Fruit fly (Drosophila melanogaster): Measurements from ENCODE around the gene nom.
A peak's percentile ranks its signal among the peaks of the same experiment; 100 is the strongest.

Gene nom

DNA sequence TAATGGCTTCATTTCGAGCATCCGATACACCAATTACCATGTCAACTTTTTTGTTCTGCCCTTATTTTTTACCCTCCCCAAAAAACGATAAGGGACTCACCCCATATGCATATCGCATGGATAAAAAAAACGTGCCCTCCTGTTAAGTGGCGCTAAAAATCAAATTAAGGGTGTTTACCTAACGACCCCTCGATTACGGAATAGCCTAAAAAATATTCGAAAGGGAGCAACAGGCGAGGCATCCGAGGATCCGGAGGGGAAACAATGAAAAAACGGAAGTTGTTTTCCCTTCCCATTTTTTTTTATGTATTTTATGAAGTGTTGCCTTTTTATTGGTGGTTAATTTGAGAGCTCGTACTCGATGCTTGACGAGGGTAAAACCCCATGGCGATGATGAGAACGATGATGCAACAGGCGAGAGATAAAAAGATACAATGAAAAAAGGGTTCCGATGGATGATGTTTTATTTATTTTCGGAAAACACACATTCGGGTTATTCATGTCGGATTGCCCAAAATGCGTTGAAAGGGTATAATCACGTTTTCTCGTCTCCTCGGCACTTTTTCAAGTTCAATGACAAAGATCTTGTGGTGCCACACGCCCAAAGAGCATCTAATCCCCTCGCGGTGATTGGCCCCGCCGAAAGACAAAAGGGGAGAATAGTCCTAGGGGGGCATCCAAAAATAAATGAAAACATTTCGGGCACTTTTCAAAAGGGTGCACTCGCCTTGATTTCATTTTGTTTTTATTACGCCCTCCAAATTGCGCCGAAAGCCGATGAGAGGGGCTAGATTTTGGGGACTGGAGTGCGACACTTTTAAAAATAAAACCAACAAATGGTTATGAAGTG is 38.4 kb upstream of the nom start, which contains the start of gene CG44227:
TSS of gene CG44227 (minus strand) at position 849 of the 850 bp plus-strand sequence.
- TF ChIP-seq Nf-YB (GFP tag; optimal IDR thresholded peaks at IDR 0.05): peak; percentile 90
- TF ChIP-seq CG1647 (GFP tag; optimal IDR thresholded peaks at IDR 0.05): no peak
- no peak for TF ChIP-seq Nf-YA (GFP tag; IDR thresholded peaks at IDR 0.05)
- peak; percentile 80 for TF ChIP-seq scrt (GFP tag; optimal IDR thresholded peaks at IDR 0.05)
- peak in 1 of 2 experiments; percentile 26 for TF ChIP-seq tll (GFP tag; optimal IDR thresholded peaks at IDR 0.05)
- TF ChIP-seq CG11560 (tag; IDR thresholded peaks at IDR 0.05): no peak
- no peak for TF ChIP-seq tup (GFP tag; optimal IDR thresholded peaks at IDR 0.05)
- TF ChIP-seq Pdp1 (GFP tag; optimal IDR thresholded peaks at IDR 0.05): peak in 1 of 2 experiments; percentile 10
- TF ChIP-seq CG13287 (GFP tag; IDR thresholded peaks at IDR 0.05; ENCODE audit: partially characterized antibody): no peak
- peak; percentile 68 for TF ChIP-seq D19A (tag; optimal IDR thresholded peaks at IDR 0.05)
- peak; percentile 67 for TF ChIP-seq sens (GFP tag)
- TF ChIP-seq gsb-n (tag; optimal IDR thresholded peaks at IDR 0.05): peak; percentile 47
- peak; percentile 97 for TF ChIP-seq sqz (GFP tag; optimal IDR thresholded peaks at IDR 0.05)
- TF ChIP-seq dimm (GFP tag; IDR thresholded peaks at IDR 0.05): no peak
- peak; percentile 95 for TF ChIP-seq Kr (GFP tag; optimal IDR thresholded peaks at IDR 0.05)
- TF ChIP-seq z (GFP tag; IDR thresholded peaks at IDR 0.05): peak; percentile 26; the same call in 1 of the 3 replicates
- peak; percentile 49 for TF ChIP-seq Nf-YC (tag; optimal IDR thresholded peaks at IDR 0.05)
- TF ChIP-seq pros (GFP tag; optimal IDR thresholded peaks at IDR 0.05): peak; percentile 32
- TF ChIP-seq YL-1 (GFP tag; optimal IDR thresholded peaks at IDR 0.05): no peak
- TF ChIP-seq grn (GFP tag; optimal IDR thresholded peaks at IDR 0.05): peak; percentile 3
- no peak for TF ChIP-seq unc-4 (GFP tag; IDR thresholded peaks at IDR 0.05; ENCODE audit: partially characterized antibody)
- no peak for TF ChIP-seq CG3838 (GFP tag; optimal IDR thresholded peaks at IDR 0.05)

DNA sequence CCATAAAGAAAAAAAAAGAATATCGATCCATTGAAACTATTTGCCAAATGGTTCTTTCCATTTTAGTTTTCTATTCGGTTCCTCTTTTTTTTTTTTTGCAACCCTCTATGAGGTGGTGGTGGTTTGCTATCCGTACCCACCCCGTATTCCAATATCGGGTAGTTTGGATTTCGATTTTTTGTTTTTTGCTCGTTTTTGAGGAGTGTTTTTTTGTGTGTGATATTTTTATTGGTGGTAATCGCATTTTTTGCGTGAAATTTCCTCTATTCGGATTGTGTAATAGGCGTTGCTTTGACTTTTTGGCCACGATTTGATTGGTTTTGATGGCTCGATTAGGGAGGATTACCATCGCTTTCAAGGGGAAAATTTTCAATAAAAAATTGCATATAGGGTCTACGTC is 36.5 kb upstream of the nom start:
- TF ChIP-seq CG17802 (tag; optimal IDR thresholded peaks at IDR 0.05) (no peak), seq (GFP tag; IDR thresholded peaks at IDR 0.05) (peak; percentile 9; the same call in 1 of the 2 replicates), zf30C (GFP tag; optimal IDR thresholded peaks at IDR 0.05) (no peak), sqz (GFP tag; optimal IDR thresholded peaks at IDR 0.05) (peak; percentile 85), Opbp (GFP tag; IDR thresholded peaks at IDR 0.05; ENCODE audit: partially characterized antibody) (no peak), Nf-YB (GFP tag; optimal IDR thresholded peaks at IDR 0.05) (peak; percentile 85), CG2889 (GFP tag; IDR thresholded peaks at IDR 0.05) (no peak), Nf-YC (tag; optimal IDR thresholded peaks at IDR 0.05) (peak; percentile 73), onecut (GFP tag; IDR thresholded peaks at IDR 0.05) (peak; percentile 62; the same call in 1 of the 2 replicates), CG10267 (tag; optimal IDR thresholded peaks at IDR 0.05) (no peak), p53 (GFP tag; optimal IDR thresholded peaks at IDR 0.05) (no peak), gsb (GFP tag; IDR thresholded peaks at IDR 0.05) (no peak), CG18599 (GFP tag; optimal IDR thresholded peaks at IDR 0.05) (no peak), CG4282 (GFP tag; optimal IDR thresholded peaks at IDR 0.05) (no peak), ttk (GFP tag; IDR thresholded peaks at IDR 0.05) (no peak)

- TF ChIP-seq CG6813 (GFP tag; optimal IDR thresholded peaks at IDR 0.05): peak; percentile 21
- TF ChIP-seq sqz (GFP tag; optimal IDR thresholded peaks at IDR 0.05): peak; percentile 93
- peak; percentile 74; the same call in 1 of the 2 replicates for TF ChIP-seq CG32532 (GFP tag; IDR thresholded peaks at IDR 0.05)
- TF ChIP-seq dpn (GFP tag; optimal IDR thresholded peaks at IDR 0.05): peak in 1 of 2 experiments; percentile 10
- TF ChIP-seq Adf1 (GFP tag; IDR thresholded peaks at IDR 0.05): peak; percentile 63; the same call in 1 of the 2 replicates
- peak; percentile 54 for TF ChIP-seq Meics (GFP tag; optimal IDR thresholded peaks at IDR 0.05)
- TF ChIP-seq CG10321 (GFP tag; IDR thresholded peaks at IDR 0.05): peak; percentile 20; the same call in 1 of the 2 replicates
- TF ChIP-seq z (GFP tag; IDR thresholded peaks at IDR 0.05): peak; percentile 89
- peak; percentile 2 for TF ChIP-seq CG15011 (GFP tag; optimal IDR thresholded peaks at IDR 0.05)
- peak; percentile 30 for TF ChIP-seq Fer2 (tag; optimal IDR thresholded peaks at IDR 0.05)
- no peak for TF ChIP-seq NC2β (GFP tag; optimal IDR thresholded peaks at IDR 0.05)
- peak; percentile 70 for TF ChIP-seq CG15514 (GFP tag; optimal IDR thresholded peaks at IDR 0.05)
- TF ChIP-seq CG9727 (GFP tag; optimal IDR thresholded peaks at IDR 0.05): peak; percentile 42
Observed at dm6 chr3R:8694110-8694826, 28.7 kb upstream of the nom start.

All from whole organism, embryonic.